Worm (Caenorhabditis elegans): ENCODE measurements around the gene ZK721.3.

Gene ZK721.3

DNA sequence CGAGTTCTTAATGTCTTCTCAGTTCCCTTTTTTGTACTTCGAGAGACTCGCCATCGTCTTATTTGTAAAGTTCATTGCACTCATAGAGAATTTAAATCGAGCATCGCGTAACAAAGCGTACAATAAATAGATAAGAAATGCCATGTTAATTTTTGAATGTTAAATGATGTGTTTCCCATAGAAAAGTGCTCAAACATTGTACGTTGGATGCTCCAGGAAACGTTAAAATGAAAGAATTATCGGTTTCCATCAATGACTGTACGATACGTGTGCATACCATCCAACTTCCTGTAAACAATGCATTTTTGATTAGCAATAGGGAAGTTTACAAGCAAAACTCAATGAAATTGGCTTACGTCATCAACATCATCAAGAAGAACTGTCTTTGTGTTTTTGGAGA is 36.3 kb downstream of the ZK721.3 start:
- TF ChIP-seq elt-1 (tag; optimal IDR thresholded peaks at IDR 0.05) (no peak), ceh-82 (tag; optimal IDR thresholded peaks at IDR 0.05) (no peak), elt-2 (tag; optimal IDR thresholded peaks at IDR 0.05) (peak; percentile 87), mdl-1 (tag; optimal IDR thresholded peaks at IDR 0.05) (no peak), egl-5 (tag; optimal IDR thresholded peaks at IDR 0.05) (no peak), ZK546.5 (tag; optimal IDR thresholded peaks at IDR 0.05) (no peak), pqm-1 (tag; optimal IDR thresholded peaks at IDR 0.05) (peak; percentile 71), pha-4 (tag; optimal IDR thresholded peaks at IDR 0.05) (peak; percentile 31), jun-1 (tag; optimal IDR thresholded peaks at IDR 0.05) (peak; percentile 42)

DNA sequence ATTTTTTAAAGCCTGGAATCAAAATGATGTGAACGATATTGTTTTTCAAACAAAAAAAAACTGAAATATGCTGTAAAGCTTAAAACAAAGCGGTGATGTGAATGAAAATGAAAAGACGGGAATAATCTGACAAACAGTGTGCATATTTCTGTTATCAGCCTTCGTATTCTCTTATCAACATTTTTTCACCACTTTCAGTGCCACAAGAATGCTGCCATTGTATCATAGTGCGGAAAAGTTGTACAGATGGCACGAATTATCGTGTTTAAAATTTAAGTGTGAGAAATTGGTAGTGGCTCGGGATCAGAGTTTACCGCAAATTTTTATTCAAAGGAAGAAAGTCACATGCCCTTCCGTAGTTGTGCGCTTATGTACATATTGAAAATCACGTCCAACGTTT is 40.1 kb downstream of the ZK721.3 start, which contains the start of gene ifd-1:
TSS of gene ifd-1 (minus strand) at position 12 of the 400 bp plus-strand sequence.
- TF ChIP-seq pqm-1 (tag; optimal IDR thresholded peaks at IDR 0.05) = peak; percentile 88
- TF ChIP-seq elt-2 (tag; optimal IDR thresholded peaks at IDR 0.05) = peak; percentile 95
- no peak for TF ChIP-seq ztf-4 (tag; optimal IDR thresholded peaks at IDR 0.05)
- TF ChIP-seq tbx-2 (tag; optimal IDR thresholded peaks at IDR 0.05) = no peak
- no peak for TF ChIP-seq ztf-11 (tag; optimal IDR thresholded peaks at IDR 0.05)
- TF ChIP-seq pha-4 (tag; optimal IDR thresholded peaks at IDR 0.05) = no peak
- no peak for TF ChIP-seq fos-1 (tag; optimal IDR thresholded peaks at IDR 0.05)
- TF ChIP-seq skn-1 (tag; optimal IDR thresholded peaks at IDR 0.05) = no peak
- no peak for TF ChIP-seq egl-27 (tag; optimal IDR thresholded peaks at IDR 0.05)
- TF ChIP-seq jun-1 (tag; optimal IDR thresholded peaks at IDR 0.05) = peak; percentile 78

DNA sequence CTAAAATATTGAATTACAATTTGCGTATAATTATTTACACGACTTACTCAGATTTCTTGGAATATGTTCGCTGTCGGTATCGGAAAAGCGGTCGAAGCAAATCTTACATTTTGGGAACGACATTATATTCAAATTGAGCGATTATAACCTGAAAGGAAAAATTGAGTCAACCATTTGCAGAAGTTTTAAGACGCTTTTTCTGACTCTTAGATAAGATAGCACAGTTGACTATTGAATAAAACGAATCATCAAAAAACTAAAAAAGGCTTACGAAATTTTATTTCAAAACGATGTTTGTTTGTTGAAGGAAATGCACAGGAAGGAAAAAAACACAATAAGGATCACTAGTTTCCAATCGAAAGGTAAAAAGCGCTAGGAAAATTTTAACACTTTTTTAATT is 44.0 kb downstream of the ZK721.3 start, which contains the start of gene rcs-1:
TSS of gene rcs-1 (minus strand) at position 176 of the 400 bp plus-strand sequence.
- TF ChIP-seq nhr-237 (tag; optimal IDR thresholded peaks at IDR 0.05) (no peak), snpc-4 (tag; optimal IDR thresholded peaks at IDR 0.05) (no peak), elt-2 (tag; optimal IDR thresholded peaks at IDR 0.05) (peak; percentile 30), jun-1 (tag; optimal IDR thresholded peaks at IDR 0.05) (no peak)

DNA sequence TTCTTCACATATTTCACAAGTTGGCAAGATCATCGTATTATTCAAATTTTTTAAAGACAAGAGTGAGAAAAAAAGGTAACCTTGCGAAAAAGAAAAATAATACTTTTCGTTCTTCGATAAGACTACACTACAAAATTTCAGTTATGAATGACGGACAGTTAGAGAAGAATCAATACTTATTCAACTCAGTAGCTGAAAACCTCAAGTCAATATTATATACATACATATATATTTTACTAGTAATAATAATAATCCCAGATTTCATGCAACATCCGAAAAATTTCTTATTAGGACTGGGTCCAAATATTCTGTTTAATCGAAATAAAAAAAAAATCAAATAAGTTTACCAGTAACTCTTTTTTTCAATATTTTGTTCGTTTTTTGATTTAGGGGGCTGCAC is 46.8 kb downstream of the ZK721.3 start, which contains the start of gene C28G1.6:
TSS of gene C28G1.6 (minus strand) at position 101 of the 400 bp plus-strand sequence.
- TF ChIP-seq pha-4 (tag; optimal IDR thresholded peaks at IDR 0.05) = peak; percentile 22
- peak; percentile 54 for TF ChIP-seq elt-2 (tag; optimal IDR thresholded peaks at IDR 0.05)
- no peak for TF ChIP-seq mml-1 (tag; optimal IDR thresholded peaks at IDR 0.05)
- TF ChIP-seq eor-1 (tag; optimal IDR thresholded peaks at IDR 0.05) = no peak

DNA sequence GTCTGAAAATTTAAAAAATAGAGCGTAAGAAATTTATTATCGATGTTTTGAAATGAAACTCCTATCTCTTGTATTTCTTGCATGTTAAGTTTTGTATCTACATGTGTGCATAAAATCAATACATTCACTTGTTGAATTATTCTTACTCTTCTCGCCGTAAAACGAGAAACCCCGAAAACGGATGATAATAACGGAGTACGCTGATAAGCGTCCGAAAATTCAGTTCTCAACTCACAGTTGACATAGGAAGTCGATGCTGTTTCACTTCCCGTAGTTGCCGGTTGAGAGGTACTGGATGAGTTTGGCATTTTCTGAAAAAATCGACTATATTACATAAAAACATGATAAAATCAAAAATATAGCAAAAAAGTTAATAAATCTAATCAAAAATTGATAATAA is 51.1 kb downstream of the ZK721.3 start, which contains the start of gene sec-15:
TSS of gene sec-15 (minus strand) at position 311 of the 400 bp plus-strand sequence.
- no peak for TF ChIP-seq elt-3 (tag; optimal IDR thresholded peaks at IDR 0.05)
- peak; percentile 61 for TF ChIP-seq elt-2 (tag; optimal IDR thresholded peaks at IDR 0.05)
- peak; percentile 14 for TF ChIP-seq pqm-1 (tag; optimal IDR thresholded peaks at IDR 0.05)

DNA sequence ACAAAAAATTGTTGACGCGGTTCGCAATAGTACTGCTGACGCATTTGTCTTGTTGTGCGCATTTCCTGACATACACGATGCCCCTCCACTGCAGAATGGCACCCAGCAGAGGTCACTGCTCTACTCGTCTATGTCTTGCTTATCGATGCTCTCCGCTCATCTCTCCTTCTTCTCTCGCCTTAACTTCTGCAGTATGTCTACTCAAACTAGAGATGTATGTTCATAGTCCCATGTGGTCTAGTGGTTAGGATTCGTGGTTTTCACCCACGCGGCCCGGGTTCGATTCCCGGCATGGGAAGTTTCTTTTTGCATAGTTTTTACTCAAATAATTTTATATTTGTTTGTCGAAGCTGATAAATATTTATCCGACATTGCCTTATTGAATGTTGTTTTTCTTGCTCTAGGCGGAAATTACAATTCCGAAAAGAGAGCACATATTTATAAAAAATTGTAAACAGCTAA is 51.6 kb downstream of the ZK721.3 start, which contains the start of gene C28G1.2:
TSS of gene C28G1.2 (plus strand) at position 130 of the 462 bp plus-strand sequence.
- TF ChIP-seq hmg-11 (tag; optimal IDR thresholded peaks at IDR 0.05) (peak; percentile 100), nhr-11 (tag; optimal IDR thresholded peaks at IDR 0.05) (peak; percentile 68), egl-27 (tag; optimal IDR thresholded peaks at IDR 0.05) (peak; percentile 88), ceh-16 (tag; optimal IDR thresholded peaks at IDR 0.05) (peak; percentile 22), nhr-76 (tag; optimal IDR thresholded peaks at IDR 0.05) (peak; percentile 73), nhr-23 (tag; optimal IDR thresholded peaks at IDR 0.05) (peak; percentile 94), unc-62 (GFP tag; optimal IDR thresholded peaks at IDR 0.05) (peak; percentile 82), nhr-12 (tag; optimal IDR thresholded peaks at IDR 0.05) (no peak), unc-39 (tag; optimal IDR thresholded peaks at IDR 0.05) (no peak), aly-2 (tag; optimal IDR thresholded peaks at IDR 0.05) (no peak), ceh-9 (tag; optimal IDR thresholded peaks at IDR 0.05) (no peak), jun-1 (tag; optimal IDR thresholded peaks at IDR 0.05) (peak; percentile 93), lin-39 (tag; optimal IDR thresholded peaks at IDR 0.05) (peak; percentile 87), ZK546.5 (tag; optimal IDR thresholded peaks at IDR 0.05) (no peak), sea-2 (GFP tag; optimal IDR thresholded peaks at IDR 0.05) (peak; percentile 87), snpc-4 (tag; optimal IDR thresholded peaks at IDR 0.05) (peak; percentile 68), mdl-1 (tag; optimal IDR thresholded peaks at IDR 0.05) (peak; percentile 67), pha-4 (tag; optimal IDR thresholded peaks at IDR 0.05) (peak; percentile 89), nhr-28 (tag; optimal IDR thresholded peaks at IDR 0.05) (no peak), mml-1 (tag; optimal IDR thresholded peaks at IDR 0.05) (no peak), nfya-1 (tag; optimal IDR thresholded peaks at IDR 0.05; ENCODE audit: insufficient read depth) (peak; percentile 80), ceh-82 (tag; optimal IDR thresholded peaks at IDR 0.05) (peak; percentile 83), zag-1 (tag; optimal IDR thresholded peaks at IDR 0.05) (peak; percentile 53), ztf-11 (tag; optimal IDR thresholded peaks at IDR 0.05) (no peak), fkh-10 (GFP tag; optimal IDR thresholded peaks at IDR 0.05) (no peak), elt-2 (tag; optimal IDR thresholded peaks at IDR 0.05) (peak; percentile 40), elt-3 (tag; optimal IDR thresholded peaks at IDR 0.05) (peak in 1 of 3 experiments; percentile 69), ama-1 (optimal IDR thresholded peaks at IDR 0.05) (no peak), ztf-4 (tag; optimal IDR thresholded peaks at IDR 0.05) (peak; percentile 5), tbx-2 (tag; optimal IDR thresholded peaks at IDR 0.05) (peak; percentile 94), eor-1 (tag; optimal IDR thresholded peaks at IDR 0.05) (no peak), elt-1 (tag; optimal IDR thresholded peaks at IDR 0.05) (peak; percentile 33), nhr-237 (tag; optimal IDR thresholded peaks at IDR 0.05) (no peak), skn-1 (tag; optimal IDR thresholded peaks at IDR 0.05) (peak; percentile 85), fos-1 (tag; optimal IDR thresholded peaks at IDR 0.05) (no peak), daf-12 (tag; optimal IDR thresholded peaks at IDR 0.05) (no peak), nhr-67 (tag; optimal IDR thresholded peaks at IDR 0.05) (no peak)
